Worm (Caenorhabditis elegans): ENCODE results near the gene C14C10.5.

C14C10.5 gene

DNA sequence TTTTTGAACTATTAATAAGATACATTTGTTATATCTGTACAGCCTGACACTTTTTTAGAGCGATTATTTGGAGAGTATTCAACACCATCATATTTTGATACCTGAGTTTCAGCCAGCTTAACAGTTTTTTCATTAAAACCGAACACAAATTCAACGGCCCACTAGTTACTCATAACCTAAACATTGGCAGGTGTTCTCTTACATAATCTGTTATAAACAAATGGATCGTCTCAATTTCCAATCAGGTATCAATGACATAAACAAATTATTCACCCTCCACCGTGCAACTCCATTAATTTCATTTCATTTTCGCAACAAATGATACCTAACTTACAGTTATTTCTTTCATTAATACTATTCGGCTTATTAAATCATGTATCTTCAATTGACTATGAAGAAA lies 11.0 kb downstream of the C14C10.5 start, which contains the start of gene cubn-1:
cubn-1 (plus strand) TSS at position 301 of the 400 bp plus-strand sequence.
- TF ChIP-seq C16A3.4 (tag; optimal IDR thresholded peaks at IDR 0.05) (no peak), blmp-1 (tag; optimal IDR thresholded peaks at IDR 0.05) (no peak), lin-13 (GFP tag; optimal IDR thresholded peaks at IDR 0.05) (no peak)

DNA sequence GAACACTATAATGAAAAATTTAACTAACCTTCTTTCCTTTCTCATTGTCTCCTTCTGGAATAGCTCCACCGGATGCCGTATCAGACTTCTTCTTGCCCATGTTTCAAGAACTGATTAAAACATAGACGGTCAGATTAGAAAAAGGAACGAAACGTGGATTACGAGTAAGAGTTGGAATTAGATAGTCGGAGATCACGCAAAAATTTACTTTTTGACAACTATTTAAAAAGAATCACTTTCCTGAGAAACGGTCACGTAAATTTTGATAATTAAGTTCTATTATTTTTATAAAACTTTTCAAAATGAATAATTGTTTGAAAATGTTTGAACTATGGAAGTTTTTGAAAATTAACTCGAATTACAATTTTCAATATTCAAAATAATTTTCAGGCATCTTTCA lies 12.1 kb downstream of the C14C10.5 start, which contains the start of gene cyc-2.2:
cyc-2.2 (minus strand) TSS at position 101 of the 400 bp plus-strand sequence.
- TF ChIP-seq lin-13 (GFP tag; optimal IDR thresholded peaks at IDR 0.05), result no peak
- no peak for TF ChIP-seq grh-1 (GFP tag; IDR thresholded peaks at IDR 0.05)

DNA sequence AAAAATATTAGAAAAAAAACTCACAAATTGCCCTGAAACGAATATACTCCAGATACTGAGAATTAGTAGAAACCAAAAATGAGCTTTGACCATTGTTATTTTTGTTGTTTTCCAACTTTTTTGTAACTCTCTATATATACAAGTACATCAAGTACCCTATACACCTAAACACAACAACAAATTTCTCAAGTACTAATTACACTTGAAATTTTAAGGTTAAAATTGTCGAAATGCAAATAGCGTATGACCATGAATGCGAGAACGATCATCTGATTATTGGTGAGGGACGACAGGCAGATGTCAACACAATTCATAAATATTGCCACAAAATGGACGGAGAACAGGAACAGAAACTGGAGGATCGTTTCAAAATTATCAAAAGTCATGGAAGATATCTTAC lies 24.4 kb downstream of the C14C10.5 start, which contains the start of gene F56H9.9:
F56H9.9 (minus strand) TSS at position 101 of the 400 bp plus-strand sequence.
- TF ChIP-seq nhr-11 (tag; optimal IDR thresholded peaks at IDR 0.05) (no peak), nhr-28 (tag; optimal IDR thresholded peaks at IDR 0.05) (no peak), nhr-85 (tag) (no peak), unc-86 (tag; optimal IDR thresholded peaks at IDR 0.05) (no peak), C16A3.4 (tag; optimal IDR thresholded peaks at IDR 0.05) (no peak), grh-1 (GFP tag; IDR thresholded peaks at IDR 0.05) (no peak), alr-1 (tag; optimal IDR thresholded peaks at IDR 0.05; ENCODE audit: borderline replicate concordance) (no peak), vab-15 (tag; optimal IDR thresholded peaks at IDR 0.05) (no peak), lin-13 (GFP tag; optimal IDR thresholded peaks at IDR 0.05) (no peak), fkh-8 (tag; optimal IDR thresholded peaks at IDR 0.05) (no peak), sup-37 (GFP tag; optimal IDR thresholded peaks at IDR 0.05) (no peak)

DNA sequence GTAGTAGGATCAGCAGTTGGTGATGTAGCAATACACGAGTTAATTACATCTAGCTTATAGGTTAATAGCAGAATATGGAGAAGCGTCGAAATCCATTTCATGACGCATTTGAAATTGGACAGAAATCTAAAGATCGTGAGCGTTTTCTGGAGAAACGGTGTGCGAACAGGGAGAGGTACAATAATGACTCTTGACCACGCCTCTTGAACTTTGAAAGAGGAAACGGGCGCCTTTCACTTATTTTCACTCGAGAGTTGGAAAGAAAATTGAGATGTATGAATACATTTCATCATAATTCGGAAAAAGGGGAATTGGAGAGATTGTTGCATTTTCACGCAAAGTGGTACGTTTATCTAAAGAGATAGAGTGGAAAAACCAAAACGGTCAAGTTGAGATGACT lies 29.8 kb downstream of the C14C10.5 start, which contains the start of gene F56H9.6:
F56H9.6 (minus strand) TSS at position 101 of the 400 bp plus-strand sequence.
- TF ChIP-seq blmp-1 (tag; optimal IDR thresholded peaks at IDR 0.05), result peak; percentile 31
- no peak for TF ChIP-seq mef-2 (tag; optimal IDR thresholded peaks at IDR 0.05)

DNA sequence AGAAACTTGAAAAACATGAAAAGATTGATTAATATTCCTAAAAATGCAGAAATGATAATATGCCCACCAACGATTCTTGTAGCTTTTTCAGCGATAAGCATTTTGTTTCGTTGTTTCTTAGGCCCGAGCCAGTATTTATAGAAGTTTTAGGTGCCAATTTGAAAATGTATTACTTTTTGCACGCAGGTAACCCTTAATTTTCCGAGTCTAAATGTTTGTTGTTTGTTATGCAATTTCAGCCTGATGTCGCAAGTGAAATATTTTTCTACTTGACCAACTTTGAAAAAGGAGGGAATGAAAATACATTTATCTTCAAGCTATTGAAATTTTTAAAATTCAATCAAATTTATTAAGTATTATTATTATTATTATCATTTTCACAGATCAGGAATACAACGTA lies 32.1 kb downstream of the C14C10.5 start, which contains the start of gene srx-113:
srx-113 (minus strand) TSS at position 101 of the 400 bp plus-strand sequence.
- TF ChIP-seq pax-3 (tag; optimal IDR thresholded peaks at IDR 0.05), result peak; percentile 14
- TF ChIP-seq fkh-8 (tag; optimal IDR thresholded peaks at IDR 0.05), result no peak

DNA sequence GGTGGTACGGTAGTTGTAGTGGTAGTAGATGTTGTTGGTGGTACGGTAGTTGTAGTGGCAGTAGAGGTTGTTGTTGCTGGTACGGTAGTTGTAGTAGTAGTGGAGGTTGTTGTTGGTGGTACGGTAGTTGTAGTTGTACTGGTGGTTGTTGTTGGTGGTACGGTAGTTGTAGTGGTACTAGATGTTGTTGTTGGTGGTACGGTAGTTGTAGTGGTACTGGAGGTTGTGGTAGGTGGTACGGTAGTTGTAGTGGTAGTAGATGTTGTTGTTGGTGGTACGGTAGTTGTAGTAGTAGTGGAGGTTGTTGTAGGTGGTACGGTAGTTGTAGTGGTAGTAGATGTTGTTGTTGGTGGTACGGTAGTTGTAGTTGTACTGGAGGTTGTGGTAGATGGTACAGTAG lies 33.1 kb downstream of the C14C10.5 start:
- no peak for TF ChIP-seq ceh-63 (GFP tag; optimal IDR thresholded peaks at IDR 0.05)
- TF ChIP-seq ceh-88 (GFP tag; IDR thresholded peaks at IDR 0.05), result no peak
- TF ChIP-seq jun-1 (tag; optimal IDR thresholded peaks at IDR 0.05), result no peak
- no peak for TF ChIP-seq snpc-4 (tag; optimal IDR thresholded peaks at IDR 0.05)
- TF ChIP-seq fos-1 (tag; optimal IDR thresholded peaks at IDR 0.05), result no peak
- no peak for TF ChIP-seq snu-23 (GFP tag; optimal IDR thresholded peaks at IDR 0.05)
- no peak for TF ChIP-seq rnt-1 (tag; optimal IDR thresholded peaks at IDR 0.05)
- no peak for TF ChIP-seq lin-35 (GFP tag; optimal IDR thresholded peaks at IDR 0.05)
- TF ChIP-seq pax-3 (tag; optimal IDR thresholded peaks at IDR 0.05), result no peak
- no peak for TF ChIP-seq efl-3 (GFP tag; optimal IDR thresholded peaks at IDR 0.05)
- no peak for TF ChIP-seq fkh-10 (GFP tag; optimal IDR thresholded peaks at IDR 0.05)
- TF ChIP-seq nhr-12 (tag; optimal IDR thresholded peaks at IDR 0.05), result no peak
- no peak for TF ChIP-seq mdl-1 (tag; optimal IDR thresholded peaks at IDR 0.05)
- no peak for TF ChIP-seq grh-1 (GFP tag; IDR thresholded peaks at IDR 0.05)
- TF ChIP-seq zag-1 (tag; optimal IDR thresholded peaks at IDR 0.05), result no peak
- no peak for TF ChIP-seq skn-1 (tag; optimal IDR thresholded peaks at IDR 0.05)
- TF ChIP-seq unc-98 (GFP tag; IDR thresholded peaks at IDR 0.05), result no peak

DNA sequence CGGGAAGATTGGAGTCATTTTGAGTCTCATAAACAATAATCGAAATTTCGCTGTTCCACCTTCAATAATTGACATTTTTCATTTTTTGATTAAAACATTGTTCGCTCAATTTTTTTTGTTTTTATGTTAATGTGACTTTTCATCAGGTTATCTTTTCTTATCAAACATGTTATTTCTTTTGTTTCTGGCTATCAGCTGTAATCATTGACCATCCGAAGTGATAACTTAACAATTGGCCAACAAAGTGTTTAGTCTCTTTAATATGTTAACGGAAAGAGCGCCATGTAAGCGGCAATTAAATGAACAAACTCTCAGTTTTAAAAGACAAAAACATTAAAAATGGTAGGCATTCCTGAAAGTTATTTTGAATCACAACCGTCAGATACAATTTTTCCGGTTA lies 34.1 kb downstream of the C14C10.5 start:
- peak in 1 of 2 experiments; percentile 22 for TF ChIP-seq lin-35 (GFP tag; optimal IDR thresholded peaks at IDR 0.05)
- TF ChIP-seq lin-14 (GFP tag; optimal IDR thresholded peaks at IDR 0.05), result no peak
- TF ChIP-seq elt-2 (tag; optimal IDR thresholded peaks at IDR 0.05), result peak; percentile 85
